Worm (Caenorhabditis elegans): ENCODE data around the gene srbc-32.
"Not testable (repeated sequence)": the region's sequence is repeated elsewhere in the genome, so short reads cannot be mapped to it uniquely, and the experiment has no call there.

The srbc-32 gene

DNA sequence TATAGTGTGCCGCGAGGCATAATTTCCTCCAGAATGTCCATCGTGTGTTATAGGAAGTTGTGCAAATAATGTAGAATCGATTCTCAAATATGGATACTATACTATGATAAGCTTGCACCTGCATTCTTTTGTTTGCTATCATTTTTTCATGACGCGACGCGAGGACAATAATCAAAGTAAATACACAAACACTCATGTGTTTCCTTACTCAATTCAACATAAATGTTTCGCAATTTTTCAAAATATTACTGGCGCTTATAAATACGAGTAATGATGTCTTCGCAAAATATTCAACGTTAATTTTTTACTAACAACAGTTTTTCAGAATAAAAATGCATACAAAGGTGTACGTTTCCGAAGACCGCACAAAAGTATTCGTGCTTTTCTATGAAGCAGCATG is 36.5 kb upstream of the srbc-32 start, which contains the start of gene irg-1 (continued):
- TF ChIP-seq nhr-25 (tag; optimal IDR thresholded peaks at IDR 0.05; ENCODE audit: borderline replicate concordance, insufficient read depth) (no peak), nhr-10 (tag; optimal IDR thresholded peaks at IDR 0.05) (no peak), unc-39 (tag; optimal IDR thresholded peaks at IDR 0.05) (no peak), ctbp-1 (GFP tag; IDR thresholded peaks at IDR 0.05) (no peak), nhr-77 (tag; optimal IDR thresholded peaks at IDR 0.05) (peak; percentile 37), nhr-42 (GFP tag; IDR thresholded peaks at IDR 0.05) (no peak), nhr-237 (tag; optimal IDR thresholded peaks at IDR 0.05) (no peak), ceh-62 (tag; optimal IDR thresholded peaks at IDR 0.05) (no peak)

DNA sequence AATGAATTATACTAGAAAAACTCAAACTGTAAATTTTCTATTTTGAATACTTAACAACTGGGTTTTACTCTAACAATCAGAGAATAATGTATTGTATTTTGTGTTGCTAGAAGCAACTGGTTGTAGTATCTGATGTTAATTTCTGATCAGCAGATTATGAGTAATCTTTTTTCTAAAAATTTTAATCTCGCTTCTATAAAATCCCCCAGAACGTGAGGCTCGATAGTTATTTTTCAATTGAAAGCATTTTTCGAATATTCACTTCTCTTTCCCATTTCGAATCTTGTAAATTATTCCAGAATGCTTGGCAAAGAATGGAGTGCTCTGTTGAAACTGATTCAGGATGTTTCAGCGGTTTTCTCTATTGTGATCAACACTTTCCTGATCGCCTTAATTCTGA is 31.1 kb upstream of the srbc-32 start, which contains the start of gene str-227:
str-227 (plus strand) TSS at position 301 of the 400 bp plus-strand sequence.
- peak in 1 of 2 experiments; percentile 2 for TF ChIP-seq unc-62 (GFP tag; optimal IDR thresholded peaks at IDR 0.05 in 1 of 2)
- no peak for TF ChIP-seq unc-62 (tag; optimal IDR thresholded peaks at IDR 0.05)
- no peak for TF ChIP-seq lin-13 (GFP tag; optimal IDR thresholded peaks at IDR 0.05)
- TF ChIP-seq D1046.2 (GFP tag; IDR thresholded peaks at IDR 0.05): no peak
- TF ChIP-seq lin-29 (GFP tag; IDR thresholded peaks at IDR 0.05): no peak
- no peak for TF ChIP-seq nhr-42 (GFP tag; IDR thresholded peaks at IDR 0.05)

DNA sequence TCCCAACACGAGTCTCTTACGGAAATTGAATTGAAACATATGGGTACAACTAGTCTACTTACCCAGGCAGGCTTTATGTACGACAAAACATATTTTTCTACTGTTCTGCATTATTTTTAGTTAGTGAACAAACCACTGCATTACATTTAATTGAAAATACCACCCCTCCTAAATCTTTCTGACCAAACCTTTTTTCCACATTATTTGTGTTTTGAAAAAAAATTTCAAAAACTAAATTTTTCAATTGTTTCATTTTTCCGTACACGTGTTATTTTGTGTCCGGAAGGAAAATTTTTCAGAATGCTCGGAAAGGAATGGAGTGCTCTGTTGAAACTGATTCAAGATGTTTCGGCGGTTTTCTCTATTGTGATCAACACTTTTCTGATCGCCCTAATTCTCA is 25.6 kb upstream of the srbc-32 start, which contains the start of gene str-226:
str-226 (plus strand) TSS at position 301 of the 400 bp plus-strand sequence.
- TF ChIP-seq sdz-12 (GFP tag; optimal IDR thresholded peaks at IDR 0.05) (no peak), snpc-4 (tag; optimal IDR thresholded peaks at IDR 0.05) (no peak), spr-1 (tag; optimal IDR thresholded peaks at IDR 0.05) (no peak), ZK337.2 (GFP tag; IDR thresholded peaks at IDR 0.05) (no peak), nhr-28 (tag; optimal IDR thresholded peaks at IDR 0.05) (no peak), hif-1 (tag; optimal IDR thresholded peaks at IDR 0.05) (no peak)

DNA sequence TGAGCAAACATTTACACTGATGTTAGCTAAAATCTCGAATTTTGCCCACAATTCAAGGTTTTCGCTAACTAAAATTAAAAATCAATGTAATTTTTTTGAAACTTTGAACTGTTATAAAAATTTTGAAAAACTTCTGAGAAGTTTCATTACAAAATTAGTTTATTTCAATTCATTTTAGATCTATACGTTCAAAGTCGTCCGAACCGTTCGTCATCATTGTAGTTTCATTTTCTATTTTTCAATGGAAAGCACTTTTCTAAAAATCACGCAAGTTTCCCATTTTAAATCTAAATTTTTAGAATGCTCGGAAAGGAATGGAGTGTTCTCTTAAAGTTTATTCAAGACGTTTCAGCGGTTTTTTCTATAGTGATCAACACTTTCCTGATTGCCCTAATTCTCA is 23.1 kb upstream of the srbc-32 start, which contains the start of gene str-228:
str-228 (plus strand) TSS at position 301 of the 400 bp plus-strand sequence.
- no peak for TF ChIP-seq hmg-1.1 (GFP tag; IDR thresholded peaks at IDR 0.05)
- no peak for TF ChIP-seq zip-2 (tag; optimal IDR thresholded peaks at IDR 0.05)
- TF ChIP-seq F49E8.2 (tag; optimal IDR thresholded peaks at IDR 0.05; ENCODE audit: borderline replicate concordance): no peak
- peak; percentile 42 for TF ChIP-seq aha-1 (tag)
- no peak for TF ChIP-seq ZK337.2 (GFP tag; IDR thresholded peaks at IDR 0.05)
- TF ChIP-seq D1046.2 (GFP tag; IDR thresholded peaks at IDR 0.05): no peak
- no peak for TF ChIP-seq attf-4 (tag; optimal IDR thresholded peaks at IDR 0.05)

DNA sequence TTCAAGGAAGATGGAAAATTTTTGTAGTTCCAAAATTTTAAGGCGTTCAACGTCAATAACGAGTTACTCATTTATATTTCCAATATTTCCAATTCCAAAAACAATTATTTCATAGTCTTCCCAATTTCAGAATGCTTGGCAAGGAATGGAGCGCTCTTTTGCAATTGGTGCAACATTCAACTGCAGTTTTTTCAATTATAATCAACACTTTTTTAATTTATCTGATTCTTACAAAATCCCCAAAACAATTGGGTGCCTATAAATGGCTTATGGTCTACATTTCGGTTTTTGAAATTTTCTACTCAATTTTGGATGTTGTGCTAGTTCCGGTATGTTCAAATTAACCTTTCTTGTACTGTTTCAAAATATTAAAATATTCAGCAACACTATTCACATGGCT is 20.9 kb upstream of the srbc-32 start, which contains the start of gene str-225:
str-225 (plus strand) TSS at position 132 of the 400 bp plus-strand sequence.
- TF ChIP-seq ceh-28 (tag; optimal IDR thresholded peaks at IDR 0.05) (no peak), unc-62 (GFP tag; optimal IDR thresholded peaks at IDR 0.05 in 1 of 2) (peak in 1 of 2 experiments; percentile 93), unc-62 (tag; optimal IDR thresholded peaks at IDR 0.05) (no peak)

DNA sequence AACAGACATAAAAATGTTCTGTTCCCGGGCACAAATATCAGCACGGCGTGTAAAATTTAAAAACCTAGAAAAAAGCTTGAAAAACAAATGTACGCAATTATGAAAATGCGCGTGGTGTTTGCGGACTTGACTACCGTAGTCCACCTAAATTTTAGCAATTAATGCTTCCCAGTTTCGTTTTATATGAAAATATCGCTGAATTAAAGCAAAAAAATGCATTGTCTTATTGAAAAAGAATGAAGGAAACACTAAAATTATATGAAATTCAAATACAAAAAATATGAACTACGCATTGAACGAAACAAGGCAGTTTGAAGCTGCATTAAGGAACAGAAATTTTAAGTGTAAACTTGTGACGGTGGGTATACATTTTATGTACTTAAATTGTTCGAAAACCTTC is 19.5 kb upstream of the srbc-32 start, which contains the start of gene ugt-64:
ugt-64 (minus strand) TSS at position 101 of the 400 bp plus-strand sequence.
- not testable (repeated sequence) for TF ChIP-seq nhr-10 (tag; optimal IDR thresholded peaks at IDR 0.05); set-16 (GFP tag; IDR thresholded peaks at IDR 0.05); R02D3.7 (tag; optimal IDR thresholded peaks at IDR 0.05)

DNA sequence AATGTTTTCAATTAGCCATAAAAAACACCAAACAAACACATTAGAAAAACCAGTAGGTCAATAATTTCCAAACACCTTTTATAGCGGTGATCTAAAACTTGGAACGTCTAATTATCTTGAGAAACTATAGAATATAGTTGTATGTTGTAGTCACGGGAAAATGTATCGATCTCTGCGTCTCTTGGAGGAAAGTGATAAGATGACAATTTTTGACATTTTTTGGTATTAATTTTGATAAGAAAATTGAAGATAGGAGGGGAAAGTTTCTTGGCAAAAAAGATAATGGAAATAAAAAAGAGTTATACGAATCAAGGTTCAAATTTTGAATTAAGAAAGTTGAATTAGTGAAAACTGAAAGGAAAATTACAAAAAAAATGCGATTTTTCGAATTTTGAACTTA is 19.0 kb upstream of the srbc-32 start:
- TF ChIP-seq R02D3.7 (tag; optimal IDR thresholded peaks at IDR 0.05) (no peak), php-3 (GFP tag; IDR thresholded peaks at IDR 0.05) (peak; percentile 79; the same call in 1 of the 2 replicates), rbr-2 (tag; optimal IDR thresholded peaks at IDR 0.05) (no peak), hlh-11 (tag; optimal IDR thresholded peaks at IDR 0.05) (peak; percentile 77), gei-8 (GFP tag; optimal IDR thresholded peaks at IDR 0.05) (no peak), nhr-42 (GFP tag; IDR thresholded peaks at IDR 0.05) (no peak), pqm-1 (tag; optimal IDR thresholded peaks at IDR 0.05) (peak; percentile 78), tra-1 (GFP tag; IDR thresholded peaks at IDR 0.05) (peak; percentile 60; the same call in 1 of the 2 replicates), nhr-25 (tag; optimal IDR thresholded peaks at IDR 0.05; ENCODE audit: borderline replicate concordance, insufficient read depth) (no peak), mdt-29 (GFP tag; IDR thresholded peaks at IDR 0.05) (no peak), T20F7.1 (GFP tag; optimal IDR thresholded peaks at IDR 0.05) (peak; percentile 72), mdl-1 (tag; optimal IDR thresholded peaks at IDR 0.05) (peak in 1 of 2 experiments; percentile 44), daf-16 (GFP tag; optimal IDR thresholded peaks at IDR 0.05) (peak in 1 of 2 experiments; percentile 47), daf-16 (tag; optimal IDR thresholded peaks at IDR 0.05) (peak; percentile 82), hlh-30 (tag; optimal IDR thresholded peaks at IDR 0.05; ENCODE audit: insufficient read depth) (peak; percentile 69), nhr-48 (tag; optimal IDR thresholded peaks at IDR 0.05) (peak; percentile 63)
